Worm (Caenorhabditis elegans) whole organism, late embryonic: ENCODE data around the gene T28A8.3.

Experiments
- C38D4.7 ChIP-seq: fragments of 200-800 bp; sonication (Bioruptor generic); optimal IDR thresholded peaks from 2 replicates; lab custom pipeline; 2018; ENCODE audit warnings: mild to moderate bottlenecking, missing genetic modification characterization, moderate library complexity, missing compliant biosample characterization
- ceh-2 ChIP-seq: sonication (generic microtip); optimal IDR thresholded peaks from 2 replicates; lab custom pipeline; 2016; ENCODE audit warnings: missing genotype, missing genetic modification characterization, missing compliant biosample characterization
- ceh-9 ChIP-seq: sonication (generic microtip); optimal IDR thresholded peaks from 2 replicates; lab custom pipeline; 2016; ENCODE audit warnings: mild to moderate bottlenecking, missing genetic modification characterization, inconsistent platforms, missing compliant biosample characterization
- che-1 ChIP-seq: sonication (generic microtip); optimal IDR thresholded peaks from 2 replicates; lab custom pipeline; 2016; ENCODE audit warnings: mild to moderate bottlenecking, missing genetic modification characterization, missing compliant biosample characterization
- elt-2 ChIP-seq: sonication (generic microtip); optimal IDR thresholded peaks from 2 replicates; lab custom pipeline; 2016; ENCODE audit warnings: missing genetic modification reagents, missing genetic modification characterization, missing compliant biosample characterization
- mec-3 ChIP-seq: sonication (generic microtip); optimal IDR thresholded peaks from 2 replicates; lab custom pipeline; 2016; ENCODE audit warnings: borderline replicate concordance, missing genetic modification characterization, missing compliant biosample characterization
- nhr-232 ChIP-seq: sonication (generic microtip); optimal IDR thresholded peaks from 2 replicates; lab custom pipeline; 2016; ENCODE audit warnings: missing genetic modification characterization, missing compliant biosample characterization
- pha-4 ChIP-seq: fragments of 150-350 bp; optimal IDR thresholded peaks from 2 replicates; lab custom pipeline; 2018; ENCODE audit warnings: missing biosample characterization, missing genetic modification reagents, missing genetic modification characterization
- tbx-2 ChIP-seq: sonication (generic microtip); optimal IDR thresholded peaks from 2 replicates; lab custom pipeline; 2016; ENCODE audit warnings: missing genetic modification characterization, missing compliant biosample characterization
- unc-86 ChIP-seq: sonication (generic microtip); optimal IDR thresholded peaks from 2 replicates; lab custom pipeline; 2016; ENCODE audit warnings: missing genetic modification characterization, missing compliant biosample characterization

DNA sequence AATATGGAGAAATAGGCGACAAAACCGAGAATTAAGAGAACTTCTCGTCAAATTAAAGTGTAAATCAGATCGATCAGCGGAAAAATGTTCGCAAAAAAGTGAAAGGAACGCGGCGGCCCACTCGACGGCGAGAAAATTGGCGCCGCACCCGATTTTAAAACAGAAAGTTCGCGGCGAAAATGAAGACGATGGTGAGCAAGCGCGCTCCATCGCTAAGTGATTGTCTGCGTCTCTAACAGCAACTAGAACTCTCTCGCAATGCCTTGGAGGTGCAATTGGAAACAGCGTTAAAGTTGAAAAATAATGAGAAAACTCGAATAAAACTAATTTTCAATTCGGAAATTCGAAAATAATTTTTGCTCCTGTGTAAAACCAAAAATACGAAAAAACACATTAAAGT lies 24.2 kb downstream of the T28A8.3 start:
- TF ChIP-seq mec-3 = no peak
- TF ChIP-seq elt-2 (tag; lab: Kevin White, UChicago) = no peak
- no peak for TF ChIP-seq ceh-9 (tag; lab: Kevin White, UChicago)
- TF ChIP-seq nhr-232 (tag; lab: Kevin White, UChicago) = no peak
- no peak for TF ChIP-seq C38D4.7
- no peak for TF ChIP-seq pha-4 (tag; lab: Kevin White, UChicago)
- TF ChIP-seq che-1 (tag; lab: Kevin White, UChicago) = no peak
- peak; percentile 13 for TF ChIP-seq tbx-2 (tag; lab: Kevin White, UChicago)
- no peak for TF ChIP-seq unc-86 (tag; lab: Kevin White, UChicago)
- no peak for TF ChIP-seq ceh-2 (tag; lab: Kevin White, UChicago)
